Worm (Caenorhabditis elegans) whole organism, L1 larva: ENCODE measurements around the gene mig-10.

Experiments used
- aha-1 ChIP-seq: fragments of 150-350 bp; optimal IDR thresholded peaks from 2 replicates; lab custom pipeline; 2014; ENCODE audit warnings: missing biosample characterization, missing genetic modification characterization
- ama-1 ChIP-seq: fragments of 150-350 bp; optimal IDR thresholded peaks from 2 replicates; lab custom pipeline; 2014
- blmp-1 ChIP-seq: fragments of 150-350 bp; optimal IDR thresholded peaks from 2 replicates; lab custom pipeline; 2014; ENCODE audit warnings: missing biosample characterization, missing genetic modification characterization
- ceh-82 ChIP-seq, 3 experiments: fragments of 150-350 bp in 1 of 3; sonication (generic microtip) in 2 of 3; optimal IDR thresholded peaks; 2 replicates each; lab custom pipeline; 2014 to 2017; ENCODE audit warnings: missing biosample characterization in 3 of 3, missing genetic modification characterization in 3 of 3
- ces-1 ChIP-seq: fragments of 150-350 bp; optimal IDR thresholded peaks from 2 replicates; lab custom pipeline; 2014; ENCODE audit warnings: missing biosample characterization, missing genetic modification reagents, missing genetic modification characterization
- dpl-1 ChIP-seq, 3 experiments: fragments of 150-350 bp in 2 of 3; sonication (generic microtip) in 1 of 3; optimal IDR thresholded peaks; 2 replicates each; lab custom pipeline; 2014 to 2017; ENCODE audit warnings: missing biosample characterization in 3 of 3, missing genetic modification characterization in 3 of 3, missing genetic modification reagents in 3 of 3
- dsc-1 ChIP-seq: sonication (generic microtip); optimal IDR thresholded peaks from 2 replicates; lab custom pipeline; 2016; ENCODE audit warnings: mild to moderate bottlenecking, missing genetic modification characterization, missing compliant biosample characterization
- efl-1 ChIP-seq, 4 experiments: fragments of 150-350 bp; optimal IDR thresholded peaks in 3 of 4; peaks in 1 of 4; 1 replicate in 1 of 4; 2 replicates in 3 of 4; lab custom pipeline; 2014; ENCODE audit warnings: missing biosample characterization in 2 of 4, missing genetic modification characterization in 2 of 4, missing genetic modification reagents in 2 of 4
- efl-3 ChIP-seq: fragments of 200-800 bp; sonication (Bioruptor generic); optimal IDR thresholded peaks from 2 replicates; lab custom pipeline; 2018; ENCODE audit warnings: mild to moderate bottlenecking, missing genetic modification characterization, missing compliant biosample characterization
- elt-2 ChIP-seq: sonication (generic microtip); optimal IDR thresholded peaks from 2 replicates; lab custom pipeline; 2016; ENCODE audit warnings: missing genetic modification characterization, mild to moderate bottlenecking, inconsistent platforms, missing compliant biosample characterization, missing genetic modification reagents
- elt-3 ChIP-seq, 6 experiments: fragments of 150-350 bp in 1 of 6; sonication (generic microtip); optimal IDR thresholded peaks; 2 replicates each; lab custom pipeline; 2017 to 2018; ENCODE audit warnings: missing biosample characterization in 6 of 6, missing genetic modification characterization in 6 of 6, inconsistent platforms in 1 of 6
- fkh-8 ChIP-seq: sonication (generic microtip); optimal IDR thresholded peaks from 2 replicates; lab custom pipeline; 2016; ENCODE audit warnings: mild to moderate bottlenecking, missing genetic modification characterization, missing compliant biosample characterization
- hlh-4 ChIP-seq: sonication (generic microtip); optimal IDR thresholded peaks from 2 replicates; lab custom pipeline; 2016; ENCODE audit warnings: mild to moderate bottlenecking, missing genetic modification characterization, missing compliant biosample characterization
- irx-1 ChIP-seq: sonication (generic microtip); optimal IDR thresholded peaks from 2 replicates; lab custom pipeline; 2016; ENCODE audit warnings: missing genetic modification characterization, missing compliant biosample characterization
- jun-1 ChIP-seq: fragments of 150-350 bp; optimal IDR thresholded peaks from 2 replicates; lab custom pipeline; 2014; ENCODE audit warnings: missing biosample characterization, missing genetic modification reagents, missing genetic modification characterization
- lin-14 ChIP-seq: fragments of 200-800 bp; sonication (Bioruptor generic); optimal IDR thresholded peaks from 2 replicates; lab custom pipeline; 2018; ENCODE audit warnings: mild to moderate bottlenecking, missing genetic modification characterization, moderate library complexity, missing compliant biosample characterization
- lin-35 ChIP-seq, 2 experiments: fragments of 150-350 bp; optimal IDR thresholded peaks; 2 replicates each; lab custom pipeline; 2014; ENCODE audit warnings: missing biosample characterization in 2 of 2, missing genetic modification characterization in 2 of 2, missing genetic modification reagents in 2 of 2
- lsy-2 ChIP-seq, 2 experiments: fragments of 150-350 bp; optimal IDR thresholded peaks; 2 replicates each; lab custom pipeline; 2014; ENCODE audit warnings: missing biosample characterization in 2 of 2, missing genetic modification characterization in 2 of 2
- mdl-1 ChIP-seq, 2 experiments: fragments of 150-350 bp; optimal IDR thresholded peaks; 2 replicates each; lab custom pipeline; 2014 to 2017; ENCODE audit warnings: missing biosample characterization in 2 of 2, missing genetic modification characterization in 2 of 2, inconsistent platforms in 1 of 2
- nhr-11 ChIP-seq: fragments of 150-350 bp; optimal IDR thresholded peaks from 2 replicates; lab custom pipeline; 2014; ENCODE audit warnings: missing biosample characterization, missing genetic modification characterization
- nhr-20 ChIP-seq: sonication (generic microtip); optimal IDR thresholded peaks from 2 replicates; lab custom pipeline; 2016; ENCODE audit warnings: mild to moderate bottlenecking, missing genetic modification characterization, missing compliant biosample characterization
- nhr-47 ChIP-seq: sonication (generic microtip); optimal IDR thresholded peaks from 2 replicates; lab custom pipeline; 2016; ENCODE audit warnings: mild to moderate bottlenecking, missing genetic modification characterization, moderate library complexity, missing compliant biosample characterization
- nhr-71 ChIP-seq: sonication (generic microtip); optimal IDR thresholded peaks from 2 replicates; lab custom pipeline; 2016; ENCODE audit warnings: mild to moderate bottlenecking, missing genetic modification characterization, moderate library complexity, missing compliant biosample characterization
- nhr-77 ChIP-seq: fragments of 150-350 bp; optimal IDR thresholded peaks from 2 replicates; lab custom pipeline; 2014; ENCODE audit warnings: missing biosample characterization, missing genetic modification characterization
- nhr-84 ChIP-seq: sonication (generic microtip); optimal IDR thresholded peaks from 2 replicates; lab custom pipeline; 2017; ENCODE audit warnings: missing biosample characterization, missing genetic modification characterization
- nhr-85 ChIP-seq: sonication (generic microtip); peaks from one replicate; lab custom pipeline; 2016; ENCODE audit warnings: missing genetic modification characterization, inconsistent platforms, missing compliant biosample characterization
- nhr-90 ChIP-seq: sonication (generic microtip); optimal IDR thresholded peaks from 2 replicates; lab custom pipeline; 2016; ENCODE audit warnings: mild to moderate bottlenecking, missing genetic modification characterization, missing compliant biosample characterization; ENCODE audit not compliant: poor library complexity
- snpc-4 ChIP-seq: fragments of 150-350 bp; optimal IDR thresholded peaks from 2 replicates; lab custom pipeline; 2014; ENCODE audit warnings: missing biosample characterization, missing genetic modification characterization
- swsn-7 ChIP-seq: sonication (generic microtip); optimal IDR thresholded peaks from 2 replicates; lab custom pipeline; 2016; ENCODE audit warnings: missing genetic modification characterization, missing compliant biosample characterization
- unc-130 ChIP-seq: fragments of 150-350 bp; optimal IDR thresholded peaks from 2 replicates; lab custom pipeline; 2017; ENCODE audit warnings: missing biosample characterization, missing genetic modification characterization, inconsistent platforms
- unc-98 ChIP-seq: fragments of 200-800 bp; sonication (Bioruptor generic); IDR thresholded peaks from 2 replicates; pipeline ENCODE4 v1.3.6; 2022; ENCODE audit warnings: missing genetic modification characterization, missing compliant biosample characterization
- vab-15 ChIP-seq: sonication (generic microtip); optimal IDR thresholded peaks from 2 replicates; lab custom pipeline; 2017; ENCODE audit warnings: missing genotype, mild to moderate bottlenecking, missing genetic modification characterization, missing compliant biosample characterization
- xbp-1 ChIP-seq: sonication (generic microtip); optimal IDR thresholded peaks from 2 replicates; lab custom pipeline; 2016; ENCODE audit warnings: missing genetic modification characterization, missing compliant biosample characterization
- zip-4 ChIP-seq: fragments of 200-800 bp; sonication (Bioruptor generic); optimal IDR thresholded peaks from 2 replicates; lab custom pipeline; 2018; ENCODE audit warnings: mild to moderate bottlenecking, missing genetic modification characterization, moderate library complexity, missing compliant biosample characterization

mig-10 gene

DNA sequence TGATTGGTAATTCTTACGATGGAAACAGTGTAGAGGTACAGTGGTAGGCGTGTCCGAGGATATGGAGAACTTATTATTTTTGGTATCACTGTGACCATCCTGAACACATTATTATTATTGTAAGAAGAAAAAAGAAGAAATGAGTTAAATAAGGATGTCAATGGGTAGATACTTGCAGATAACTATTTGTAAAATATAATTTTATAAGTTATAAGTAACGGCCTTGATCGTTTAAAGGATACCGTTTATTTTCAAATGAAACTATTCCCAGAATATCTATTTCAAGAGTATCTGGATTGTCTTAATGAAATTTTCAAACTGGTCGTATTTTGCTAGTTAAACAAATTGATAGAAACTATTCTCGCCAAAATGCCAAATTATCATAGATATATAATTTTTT, 41.3 kb downstream of the mig-10 start, which contains the start of gene F10E9.10:
Gene F10E9.10, minus strand, starts transcription at position 101 of the 400 bp plus-strand sequence.
- TF ChIP-seq ces-1 = no peak
- TF ChIP-seq ceh-82 (tag; optimal IDR thresholded peaks at IDR 0.05; lab: Kevin White, UChicago) = no peak
- TF ChIP-seq unc-98 = no peak
- TF ChIP-seq, all 84 proteins: peak for 0

ce11 chrIII:8321225-8321624, 42.3 kb downstream of the mig-10 start:
- TF ChIP-seq irx-1 (tag; lab: Kevin White, UChicago) (no peak), nhr-85 (tag; lab: Kevin White, UChicago) (no peak), dsc-1 (tag; lab: Kevin White, UChicago) (peak; percentile 49), vab-15 (no peak), fkh-8 (tag; lab: Kevin White, UChicago) (peak; percentile 36), nhr-71 (tag; lab: Kevin White, UChicago) (no peak), lsy-2 (tag; optimal IDR thresholded peaks at IDR 0.05; lab: Kevin White, UChicago) (peak in 1 of 2 experiments; percentile 14), efl-3 (GFP tag; lab: Kevin White, UChicago) (no peak), unc-130 (no peak), ama-1 (lab: Kevin White, UChicago) (no peak), elt-3 (tag; optimal IDR thresholded peaks at IDR 0.05; lab: Kevin White, UChicago) (no peak), snpc-4 (tag; lab: Kevin White, UChicago) (no peak), jun-1 (tag; lab: Kevin White, UChicago) (no peak), lin-14 (GFP tag; lab: Kevin White, UChicago) (peak; percentile 57), dpl-1 (GFP tag; optimal IDR thresholded peaks at IDR 0.05; lab: Kevin White, UChicago) (peak in 1 of 3 experiments; percentile 18), aha-1 (no peak)

ce11 chrIII:8322645-8323213, 43.8 kb downstream of the mig-10 start, which contains the start of gene F10E9.1:
Gene F10E9.1, plus strand, starts transcription at chrIII:8323163.
- TF ChIP-seq nhr-47 (tag; lab: Kevin White, UChicago) (peak; percentile 54), nhr-77 (tag; lab: Kevin White, UChicago) (no peak), nhr-71 (tag; lab: Kevin White, UChicago) (peak; percentile 67), fkh-8 (tag; lab: Kevin White, UChicago) (peak; percentile 100), lin-14 (GFP tag; lab: Kevin White, UChicago) (peak; percentile 20), nhr-11 (tag; lab: Kevin White, UChicago) (peak; percentile 48), blmp-1 (tag; lab: Kevin White, UChicago) (no peak), swsn-7 (peak; percentile 17), nhr-20 (peak; percentile 10), dsc-1 (tag; lab: Kevin White, UChicago) (peak; percentile 14)

DNA sequence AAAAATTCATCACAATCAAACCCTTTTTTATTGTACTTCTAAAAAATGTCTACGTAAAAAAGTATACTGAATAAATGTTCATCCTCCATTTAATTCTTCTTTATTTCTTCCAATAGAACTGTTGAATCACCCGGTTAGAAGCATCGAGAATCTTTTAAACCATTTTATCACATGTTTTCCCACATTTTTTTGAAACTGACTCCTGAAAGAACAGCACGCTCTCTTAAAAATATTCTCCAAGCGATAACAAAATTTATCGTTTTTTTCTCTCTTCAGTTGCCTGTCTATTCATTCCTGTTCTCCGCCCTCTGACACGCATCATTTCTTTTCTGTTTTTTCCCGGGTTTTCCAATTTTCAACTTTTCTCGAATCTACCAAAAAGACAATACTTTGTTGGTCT, 45.5 kb downstream of the mig-10 start, which contains the start of gene F10E9.12:
Gene F10E9.12, plus strand, starts transcription at position 131 of the 400 bp plus-strand sequence.
- TF ChIP-seq nhr-20 = no peak
- TF ChIP-seq efl-1 (optimal IDR thresholded peaks at IDR 0.05; lab: Kevin White, UChicago) = no peak
- peak in 1 of 2 experiments; percentile 34 for TF ChIP-seq efl-1 (GFP tag; optimal IDR thresholded peaks at IDR 0.05 in 1 of 2; lab: Kevin White, UChicago)
- no peak for TF ChIP-seq nhr-84 (tag; lab: Kevin White, UChicago)
- no peak for TF ChIP-seq unc-130
- no peak for TF ChIP-seq hlh-4 (tag; lab: Kevin White, UChicago)
- no peak for TF ChIP-seq mdl-1 (tag; optimal IDR thresholded peaks at IDR 0.05; lab: Kevin White, UChicago)
- TF ChIP-seq zip-4 (GFP tag; lab: Kevin White, UChicago) = no peak

DNA sequence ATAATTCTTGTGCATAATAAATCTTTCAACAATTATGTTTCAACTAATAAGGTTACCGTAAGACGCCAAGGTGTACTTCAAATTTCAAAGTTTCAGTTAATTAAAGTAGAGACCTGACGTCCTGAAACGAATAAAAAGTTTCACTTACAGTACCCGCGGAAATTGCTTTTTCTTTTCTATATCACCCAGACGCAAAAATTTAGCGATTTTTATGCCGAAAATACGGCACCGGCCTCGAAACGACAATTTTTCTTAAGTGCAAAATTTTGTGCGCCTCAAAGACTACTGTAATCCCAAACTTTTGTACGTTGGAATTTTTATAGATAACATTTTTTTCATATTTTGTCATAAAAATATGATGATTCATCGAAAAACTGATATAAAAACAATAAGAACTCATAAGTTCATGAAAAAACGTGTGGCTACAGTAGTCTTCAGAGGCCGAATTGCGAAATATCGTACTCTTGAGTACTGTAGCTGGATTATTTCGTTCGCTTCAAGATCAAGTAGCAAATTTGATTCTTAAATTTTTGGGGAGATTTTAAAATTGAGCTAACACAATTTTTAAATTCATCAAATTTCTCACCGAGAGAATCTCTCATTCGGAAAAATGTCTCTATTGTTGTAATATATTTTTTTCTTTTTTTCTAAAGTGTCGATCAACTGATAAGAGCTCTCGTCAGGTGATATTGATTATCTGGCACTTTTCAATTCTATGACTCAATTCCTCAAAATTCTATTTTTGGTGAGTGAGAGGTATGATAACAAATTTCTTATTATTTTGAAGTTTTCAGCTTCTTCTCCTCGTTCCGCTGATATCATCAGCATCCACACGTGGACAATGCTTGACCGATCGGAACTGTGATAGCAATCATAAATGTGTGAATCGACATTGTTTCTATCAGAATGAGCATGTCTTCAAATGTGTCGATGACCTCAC, 46.9 kb downstream of the mig-10 start, which contains the start of gene ZC262.13:
Gene ZC262.13, plus strand, starts transcription at position 641 of the 940 bp plus-strand sequence.
- no peak for TF ChIP-seq hlh-4 (tag; lab: Kevin White, UChicago)
- TF ChIP-seq elt-2 (tag; lab: Kevin White, UChicago) = peak; percentile 82
- peak in 1 of 2 experiments; percentile 20 for TF ChIP-seq lin-35 (GFP tag; optimal IDR thresholded peaks at IDR 0.05; lab: Kevin White, UChicago)
- no peak for TF ChIP-seq xbp-1 (tag; lab: Kevin White, UChicago)
- no peak for TF ChIP-seq efl-1 (optimal IDR thresholded peaks at IDR 0.05; lab: Kevin White, UChicago)
- peak in 1 of 2 experiments; percentile 70 for TF ChIP-seq efl-1 (GFP tag; optimal IDR thresholded peaks at IDR 0.05 in 1 of 2; lab: Kevin White, UChicago)
- TF ChIP-seq nhr-90 = no peak
- TF ChIP-seq blmp-1 (tag; lab: Kevin White, UChicago) = no peak
